Fruit fly (Drosophila melanogaster): ENCODE results near the gene CG31759.

The CG31759 gene

DNA sequence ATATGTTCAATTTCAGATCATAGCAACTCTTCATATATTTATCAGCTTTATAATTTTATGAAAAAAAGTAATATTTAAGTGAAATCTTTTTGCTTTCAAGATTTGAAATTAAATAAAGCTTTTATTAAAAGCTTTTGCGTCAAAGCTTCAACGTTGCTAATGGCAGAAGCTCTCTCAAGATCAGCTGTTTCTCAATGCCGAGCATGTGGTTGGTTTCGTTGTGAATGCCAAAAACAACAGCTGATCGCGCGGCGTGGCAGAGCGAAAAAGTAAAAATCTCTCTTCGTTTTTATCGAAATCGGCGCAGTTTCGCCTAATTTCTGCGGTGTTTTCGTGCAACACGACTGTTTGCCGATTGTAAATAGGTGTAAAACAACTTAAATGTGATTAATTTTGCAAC, at the start of gene CG31759:
Gene CG31759, plus strand, starts transcription at position 161 of the 400 bp plus-strand sequence.
- TF ChIP-seq Dfd (GFP tag; optimal IDR thresholded peaks at IDR 0.05): no peak
- TF ChIP-seq Dif (GFP tag; optimal IDR thresholded peaks at IDR 0.05; ENCODE audit: partially characterized antibody): no peak

dm6 chr2L:12161467-12161866, 46.0 kb upstream of the CG31759 start, which contains the start of gene CG31861:
TSS of gene CG31861 (plus strand) at chr2L:12161767.
- TF ChIP-seq Dfd (GFP tag; optimal IDR thresholded peaks at IDR 0.05) (no peak), brk (GFP tag; optimal IDR thresholded peaks at IDR 0.05) (no peak), jim (GFP tag; optimal IDR thresholded peaks at IDR 0.05) (no peak), fru (GFP tag; optimal IDR thresholded peaks at IDR 0.05) (no peak), br (GFP tag; optimal IDR thresholded peaks at IDR 0.05) (no peak), tai (GFP tag; optimal IDR thresholded peaks at IDR 0.05) (no peak), Abd-B (GFP tag; optimal IDR thresholded peaks at IDR 0.05) (no peak), dmrt93B (GFP tag; optimal IDR thresholded peaks at IDR 0.05) (no peak), Myc (optimal IDR thresholded peaks at IDR 0.05) (no peak), Rel (GFP tag; optimal IDR thresholded peaks at IDR 0.05) (no peak), Rel (tag; optimal IDR thresholded peaks at IDR 0.05) (no peak), CG32264 (GFP tag; optimal IDR thresholded peaks at IDR 0.05) (no peak)

- TF ChIP-seq CG32264 (GFP tag; optimal IDR thresholded peaks at IDR 0.05) (no peak), jim (GFP tag; optimal IDR thresholded peaks at IDR 0.05) (no peak), sv (GFP tag; optimal IDR thresholded peaks at IDR 0.05) (no peak), Hnf4 (GFP tag; optimal IDR thresholded peaks at IDR 0.05) (no peak), Myc (optimal IDR thresholded peaks at IDR 0.05) (no peak), psq (GFP tag; optimal IDR thresholded peaks at IDR 0.05) (no peak), sage (GFP tag; optimal IDR thresholded peaks at IDR 0.05) (no peak), GATAd (GFP tag; optimal IDR thresholded peaks at IDR 0.05) (no peak), CrebA (GFP tag; optimal IDR thresholded peaks at IDR 0.05; ENCODE audit: borderline replicate concordance) (no peak), tai (GFP tag; optimal IDR thresholded peaks at IDR 0.05) (no peak)
These were observed 43.6 kb upstream of the CG31759 start, which contains the start of gene ZnT33D for dm6 chr2L:12163941-12164340. TSS of gene ZnT33D (plus strand) at chr2L:12164241.

dm6 chr2L:12170250-12170649, 37.3 kb upstream of the CG31759 start, which contains the start of gene CG17217:
TSS of gene CG17217 (plus strand) at chr2L:12170550.
- TF ChIP-seq sage (GFP tag; optimal IDR thresholded peaks at IDR 0.05) (no peak), Dfd (GFP tag; optimal IDR thresholded peaks at IDR 0.05) (no peak), HLH106 (tag; optimal IDR thresholded peaks at IDR 0.05) (no peak), Mio (GFP tag; optimal IDR thresholded peaks at IDR 0.05) (no peak), jim (GFP tag; optimal IDR thresholded peaks at IDR 0.05) (no peak), h (GFP tag; optimal IDR thresholded peaks at IDR 0.05) (no peak), psq (GFP tag; optimal IDR thresholded peaks at IDR 0.05) (no peak), dl (GFP tag; optimal IDR thresholded peaks at IDR 0.05; ENCODE audit: insufficient read depth in 1 of 2, partially characterized antibody in 2 of 2) (no peak), Hr83 (GFP tag; optimal IDR thresholded peaks at IDR 0.05; ENCODE audit: poor library complexity, severe bottlenecking) (no peak)

dm6 chr2L:12172536-12173234, 34.8 kb upstream of the CG31759 start, which contains the start of the genes CG6583 and crok:
TSS of gene CG6583 (minus strand) at chr2L:12172586.
TSS of gene crok (plus strand) at chr2L:12172981.
- no peak for TF ChIP-seq Rel (GFP tag; optimal IDR thresholded peaks at IDR 0.05)
- no peak for TF ChIP-seq Rel (tag; optimal IDR thresholded peaks at IDR 0.05)
- no peak for TF ChIP-seq pan (optimal IDR thresholded peaks at IDR 0.05)
- no peak for TF ChIP-seq Vsx2 (GFP tag; optimal IDR thresholded peaks at IDR 0.05; ENCODE audit: partially characterized antibody)
- TF ChIP-seq CG32264 (GFP tag; optimal IDR thresholded peaks at IDR 0.05): no peak
- no peak for TF ChIP-seq Sp1 (GFP tag; optimal IDR thresholded peaks at IDR 0.05)
- TF ChIP-seq Dfd (GFP tag; optimal IDR thresholded peaks at IDR 0.05): no peak
- no peak for TF ChIP-seq Dif (GFP tag; optimal IDR thresholded peaks at IDR 0.05; ENCODE audit: partially characterized antibody)
- TF ChIP-seq woc (GFP tag; optimal IDR thresholded peaks at IDR 0.05): no peak
- TF ChIP-seq dl (GFP tag; optimal IDR thresholded peaks at IDR 0.05; ENCODE audit: insufficient read depth in 1 of 2, partially characterized antibody in 2 of 2): no peak
- no peak for TF ChIP-seq jim (GFP tag; optimal IDR thresholded peaks at IDR 0.05)
- no peak for TF ChIP-seq Abd-B (GFP tag; optimal IDR thresholded peaks at IDR 0.05)
- no peak for TF ChIP-seq br (GFP tag; optimal IDR thresholded peaks at IDR 0.05)
- no peak for TF ChIP-seq CG9705 (GFP tag; optimal IDR thresholded peaks at IDR 0.05)
- TF ChIP-seq Mio (GFP tag; optimal IDR thresholded peaks at IDR 0.05): no peak
- no peak for TF ChIP-seq psq (GFP tag; optimal IDR thresholded peaks at IDR 0.05)
- no peak for TF ChIP-seq brk (GFP tag; optimal IDR thresholded peaks at IDR 0.05)
- no peak for TF ChIP-seq tai (GFP tag; optimal IDR thresholded peaks at IDR 0.05)
